Worm (Caenorhabditis elegans) whole organism, midembryonic: ENCODE measurements around the gene cyp-35B1.

Experiments used
- T22C8.4 ChIP-seq: fragments of 200-800 bp; sonication (Bioruptor generic); IDR thresholded peaks from 2 replicates; pipeline ENCODE4 v1.3.6; 2022; ENCODE audit warnings: missing genetic modification characterization, missing compliant biosample characterization
- cog-1 ChIP-seq: sonication (generic microtip); optimal IDR thresholded peaks from 2 replicates; lab custom pipeline; 2016; ENCODE audit warnings: missing genetic modification characterization, missing compliant biosample characterization
- flt-1 ChIP-seq: fragments of 200-800 bp; sonication (Bioruptor generic); IDR thresholded peaks from 2 replicates; pipeline ENCODE4 v1.3.6; 2022; ENCODE audit warnings: missing genetic modification characterization, missing compliant biosample characterization
- klf-2 ChIP-seq: fragments of 200-800 bp; sonication (Bioruptor generic); conservative IDR thresholded peaks from 2 replicates; pipeline ENCODE4 v1.3.6; 2022; ENCODE audit warnings: missing genetic modification reagents, missing genetic modification characterization, missing compliant biosample characterization
- med-1 ChIP-seq: sonication (generic microtip); optimal IDR thresholded peaks from 2 replicates; lab custom pipeline; 2017; ENCODE audit warnings: missing genetic modification characterization, mild to moderate bottlenecking, missing compliant biosample characterization, antibody characterized with exemption, missing genetic modification reagents; ENCODE audit not compliant: insufficient read depth
- ref-1 ChIP-seq: fragments of 200-800 bp; sonication (Bioruptor generic); conservative IDR thresholded peaks from 2 replicates; pipeline ENCODE4 v1.3.6; 2022; ENCODE audit warnings: missing genetic modification reagents, missing genetic modification characterization, missing compliant biosample characterization
- tab-1 ChIP-seq: fragments of 200-800 bp; sonication (Bioruptor generic); IDR thresholded peaks from 2 replicates; pipeline ENCODE4 v1.3.6; 2022; ENCODE audit warnings: missing genetic modification characterization, missing compliant biosample characterization
- ztf-23 ChIP-seq: fragments of 200-800 bp; sonication (Bioruptor generic); IDR thresholded peaks from 2 replicates; pipeline ENCODE4 v1.3.6; 2022; ENCODE audit warnings: missing genetic modification reagents, missing genetic modification characterization, missing compliant biosample characterization
- ztf-29 ChIP-seq: fragments of 200-800 bp; sonication (Bioruptor generic); IDR thresholded peaks from 2 replicates; pipeline ENCODE4 v1.3.6; 2022; ENCODE audit warnings: missing genetic modification reagents, missing genetic modification characterization, missing compliant biosample characterization

The cyp-35B1 gene

DNA sequence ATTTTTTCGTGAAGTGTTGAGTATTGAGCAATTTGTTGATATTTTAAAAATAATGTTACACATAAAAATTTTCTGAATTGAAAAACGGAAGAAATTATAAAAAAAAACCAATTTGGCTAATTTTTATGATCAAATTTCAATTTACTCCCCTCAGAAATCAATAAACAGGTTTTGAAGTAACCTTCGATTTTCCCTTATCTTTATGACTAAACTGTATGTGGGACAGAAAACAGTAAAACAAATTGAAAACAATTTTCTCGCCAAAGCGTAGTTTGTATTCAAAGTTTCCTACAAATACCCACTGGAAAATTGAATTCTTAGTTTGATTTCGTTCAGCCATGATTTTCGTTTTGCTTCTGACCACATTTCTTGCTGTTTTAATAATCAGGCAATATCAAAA is at the start of gene cyp-35B1:
cyp-35B1 (plus strand) TSS at position 244 of the 400 bp plus-strand sequence.
- TF ChIP-seq ref-1 (no peak), ztf-29 (GFP tag; lab: Robert Waterston, UW) (no peak), cog-1 (tag; lab: Kevin White, UChicago) (no peak), ztf-23 (no peak), klf-2 (GFP tag; lab: Robert Waterston, UW) (no peak), T22C8.4 (no peak), flt-1 (no peak), tab-1 (GFP tag; lab: Robert Waterston, UW) (no peak), med-1 (GFP tag; lab: Kevin White, UChicago) (no peak)

DNA sequence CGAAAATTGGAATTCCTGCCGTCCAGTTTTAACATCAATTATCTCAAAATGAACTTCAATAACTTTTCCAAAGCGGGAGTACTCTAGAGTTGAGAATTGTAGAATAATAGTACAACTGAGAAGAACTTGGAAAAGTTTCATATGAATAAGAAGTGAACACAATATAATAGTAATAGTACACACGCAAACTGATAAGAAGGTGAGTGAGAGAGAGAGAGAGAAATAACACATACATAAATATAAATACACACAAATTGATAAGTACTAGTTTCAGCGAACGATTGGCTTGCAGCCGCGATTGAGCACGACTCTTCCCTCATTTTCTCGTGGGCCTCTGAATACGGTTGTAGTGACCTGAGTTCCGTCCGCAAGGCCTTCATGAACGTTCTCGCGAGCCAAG is 49.7 kb upstream of the cyp-35B1 start, which contains the start of gene C17E7.13:
C17E7.13 (minus strand) TSS at position 176 of the 400 bp plus-strand sequence.
- no peak for TF ChIP-seq flt-1
- no peak for TF ChIP-seq ztf-23
- no peak for TF ChIP-seq klf-2 (GFP tag; lab: Robert Waterston, UW)

DNA sequence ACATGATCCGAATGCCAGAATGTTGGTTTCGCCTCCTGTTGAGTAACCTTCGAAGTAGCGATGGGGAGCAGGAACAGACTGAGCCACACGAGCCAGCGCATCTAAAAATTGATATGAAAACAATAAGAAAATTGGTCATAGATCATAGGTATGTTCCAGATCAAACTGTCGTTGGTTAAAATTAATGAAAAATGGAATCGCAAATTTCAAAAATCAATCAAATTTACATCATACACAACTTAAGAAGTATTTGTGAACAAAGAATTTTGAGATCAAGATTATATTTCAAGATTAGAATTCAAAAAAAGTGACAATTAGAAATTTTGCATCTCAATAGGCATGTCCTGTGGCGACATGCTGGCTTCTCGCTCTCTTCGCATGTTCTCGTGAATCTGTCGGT is 48.1 kb upstream of the cyp-35B1 start, which contains the start of gene C17E7.9:
C17E7.9 (minus strand) TSS at position 101 of the 400 bp plus-strand sequence.
- no peak for TF ChIP-seq flt-1
- TF ChIP-seq ref-1: no peak
- TF ChIP-seq klf-2 (GFP tag; lab: Robert Waterston, UW): no peak
- TF ChIP-seq T22C8.4: no peak
- TF ChIP-seq ztf-23: no peak
- no peak for TF ChIP-seq tab-1 (GFP tag; lab: Robert Waterston, UW)
- no peak for TF ChIP-seq ztf-29 (GFP tag; lab: Robert Waterston, UW)
- no peak for TF ChIP-seq med-1 (GFP tag; lab: Kevin White, UChicago)
- TF ChIP-seq cog-1 (tag; lab: Kevin White, UChicago): no peak

DNA sequence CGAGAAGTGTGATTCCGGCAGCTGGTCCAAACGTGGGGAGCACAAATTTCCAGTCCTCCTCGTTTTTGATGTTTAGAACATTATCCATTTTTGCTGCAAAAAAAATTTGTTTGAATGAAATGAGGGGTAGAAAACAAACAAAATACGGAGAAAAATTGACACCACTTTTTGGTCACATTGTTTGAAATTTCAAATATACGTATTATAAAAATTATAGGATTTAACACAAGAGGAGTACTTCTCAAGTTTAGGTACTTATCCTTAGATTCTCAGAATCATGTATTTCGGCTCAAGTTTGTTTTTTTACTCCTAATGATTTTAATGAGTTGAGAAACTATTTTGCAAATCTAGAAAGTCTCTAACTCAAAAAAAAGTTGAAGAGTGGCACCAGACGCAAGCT is 46.9 kb upstream of the cyp-35B1 start, which contains the start of gene C17E7.12:
C17E7.12 (minus strand) TSS at position 101 of the 400 bp plus-strand sequence.
- no peak for TF ChIP-seq klf-2 (GFP tag; lab: Robert Waterston, UW)
- no peak for TF ChIP-seq cog-1 (tag; lab: Kevin White, UChicago)
- no peak for TF ChIP-seq med-1 (GFP tag; lab: Kevin White, UChicago)
- no peak for TF ChIP-seq ztf-29 (GFP tag; lab: Robert Waterston, UW)
- no peak for TF ChIP-seq ref-1
- no peak for TF ChIP-seq T22C8.4
- no peak for TF ChIP-seq ztf-23
- no peak for TF ChIP-seq tab-1 (GFP tag; lab: Robert Waterston, UW)
- TF ChIP-seq flt-1: no peak

DNA sequence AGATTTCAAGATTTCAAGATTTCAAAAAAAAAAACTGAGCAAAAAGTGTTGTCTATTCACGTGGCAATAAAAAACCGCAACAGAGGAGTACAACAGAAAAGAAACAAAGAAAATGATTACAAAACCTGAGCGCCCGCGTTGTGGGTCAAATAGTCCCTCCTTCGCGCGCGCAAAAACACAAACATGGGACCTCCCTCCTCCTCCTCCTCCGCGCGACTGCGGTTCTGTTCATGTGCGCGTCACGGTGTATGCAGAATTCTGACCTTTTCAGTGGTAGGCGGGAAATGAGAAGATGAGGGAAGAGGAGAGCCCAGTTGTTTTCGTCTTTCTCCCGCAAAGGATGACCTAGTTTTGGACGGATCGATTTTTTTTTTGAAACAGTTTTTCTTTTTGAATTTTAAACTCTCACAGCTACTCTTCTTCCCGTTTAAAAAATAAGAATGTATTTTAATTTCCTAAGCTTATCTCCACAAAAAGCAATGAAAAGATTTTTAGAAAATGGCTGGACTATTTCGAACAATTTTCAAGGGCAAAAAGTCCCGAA is 46.4 kb upstream of the cyp-35B1 start, which contains the start of gene C17E7.4:
C17E7.4 (plus strand) TSS at position 494 of the 544 bp plus-strand sequence.
- TF ChIP-seq klf-2 (GFP tag; lab: Robert Waterston, UW): no peak
- no peak for TF ChIP-seq flt-1
- no peak for TF ChIP-seq ztf-23
- no peak for TF ChIP-seq ref-1
- TF ChIP-seq ztf-29 (GFP tag; lab: Robert Waterston, UW): no peak
- no peak for TF ChIP-seq tab-1 (GFP tag; lab: Robert Waterston, UW)
- TF ChIP-seq med-1 (GFP tag; lab: Kevin White, UChicago): no peak
- no peak for TF ChIP-seq cog-1 (tag; lab: Kevin White, UChicago)
- TF ChIP-seq T22C8.4: no peak

DNA sequence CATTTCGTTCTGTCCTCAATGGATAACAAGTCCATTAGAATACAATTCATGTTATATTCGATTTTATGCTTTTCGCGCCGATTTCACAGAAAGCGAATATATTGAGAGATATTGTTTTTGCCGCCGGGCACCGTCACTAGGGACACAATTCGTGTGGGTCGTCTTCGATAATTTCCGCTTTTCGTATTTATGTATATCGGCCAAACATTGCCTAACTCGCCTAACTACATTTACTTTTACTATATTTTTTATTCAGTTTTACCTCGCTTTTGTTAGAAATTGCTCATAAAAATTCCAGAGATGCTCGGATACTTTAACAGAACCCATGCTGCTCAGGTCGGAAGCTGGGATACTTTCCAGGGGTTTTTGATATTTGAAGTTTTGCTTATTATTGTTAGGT is 44.2 kb upstream of the cyp-35B1 start, which contains the start of gene sre-9:
sre-9 (plus strand) TSS at position 301 of the 400 bp plus-strand sequence.
- TF ChIP-seq klf-2 (GFP tag; lab: Robert Waterston, UW) (no peak), ztf-23 (no peak), cog-1 (tag; lab: Kevin White, UChicago) (no peak), T22C8.4 (no peak), tab-1 (GFP tag; lab: Robert Waterston, UW) (no peak), med-1 (GFP tag; lab: Kevin White, UChicago) (no peak), ref-1 (no peak)

DNA sequence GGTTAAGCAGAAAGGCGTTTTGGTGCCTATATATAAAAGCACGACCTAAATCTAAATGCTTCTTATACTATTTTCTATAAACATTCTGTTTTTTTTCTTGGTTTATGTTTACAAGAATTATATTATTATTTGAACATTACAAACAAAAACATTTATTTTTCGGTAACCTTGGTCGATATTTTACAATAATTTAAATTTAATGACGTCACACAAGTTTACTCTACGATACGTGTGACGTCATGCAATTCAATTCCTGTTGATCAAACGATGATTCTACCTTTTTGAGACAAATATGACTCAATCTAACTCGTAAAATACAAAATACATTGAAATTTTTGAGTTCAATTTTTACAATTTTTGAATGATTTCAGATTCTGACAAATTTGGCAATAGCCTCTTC is 42.8 kb upstream of the cyp-35B1 start:
- no peak for TF ChIP-seq flt-1
- TF ChIP-seq klf-2 (GFP tag; lab: Robert Waterston, UW): no peak
- no peak for TF ChIP-seq ztf-23
- TF ChIP-seq T22C8.4: no peak
- no peak for TF ChIP-seq med-1 (GFP tag; lab: Kevin White, UChicago)
- no peak for TF ChIP-seq cog-1 (tag; lab: Kevin White, UChicago)
- TF ChIP-seq tab-1 (GFP tag; lab: Robert Waterston, UW): no peak
- no peak for TF ChIP-seq ref-1
- TF ChIP-seq ztf-29 (GFP tag; lab: Robert Waterston, UW): no peak

DNA sequence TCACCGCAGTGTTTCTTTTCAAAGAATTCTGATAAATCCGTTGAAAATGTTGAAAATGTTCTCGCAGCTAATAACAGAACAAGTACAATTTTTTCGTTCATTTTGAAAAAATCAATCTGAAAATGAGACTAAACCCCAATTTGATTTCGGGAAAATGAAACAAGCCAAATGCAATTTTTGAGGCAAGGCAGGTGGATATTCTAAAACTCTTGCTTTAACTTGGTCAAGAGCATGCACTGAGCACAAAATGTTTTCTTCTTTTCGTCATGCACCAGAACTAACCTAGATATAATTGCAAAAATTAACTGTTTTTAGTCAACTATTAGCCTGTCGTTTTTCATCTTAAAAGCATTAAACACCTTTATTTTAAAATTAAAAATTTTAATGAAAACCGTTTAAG is 38.7 kb upstream of the cyp-35B1 start, which contains the start of gene irld-22:
irld-22 (minus strand) TSS at position 101 of the 400 bp plus-strand sequence.
- TF ChIP-seq klf-2 (GFP tag; lab: Robert Waterston, UW): no peak
- TF ChIP-seq T22C8.4: no peak
- no peak for TF ChIP-seq flt-1
- TF ChIP-seq ztf-29 (GFP tag; lab: Robert Waterston, UW): no peak
- no peak for TF ChIP-seq cog-1 (tag; lab: Kevin White, UChicago)
- TF ChIP-seq tab-1 (GFP tag; lab: Robert Waterston, UW): no peak
- TF ChIP-seq ztf-23: no peak
- TF ChIP-seq med-1 (GFP tag; lab: Kevin White, UChicago): no peak
- no peak for TF ChIP-seq ref-1

DNA sequence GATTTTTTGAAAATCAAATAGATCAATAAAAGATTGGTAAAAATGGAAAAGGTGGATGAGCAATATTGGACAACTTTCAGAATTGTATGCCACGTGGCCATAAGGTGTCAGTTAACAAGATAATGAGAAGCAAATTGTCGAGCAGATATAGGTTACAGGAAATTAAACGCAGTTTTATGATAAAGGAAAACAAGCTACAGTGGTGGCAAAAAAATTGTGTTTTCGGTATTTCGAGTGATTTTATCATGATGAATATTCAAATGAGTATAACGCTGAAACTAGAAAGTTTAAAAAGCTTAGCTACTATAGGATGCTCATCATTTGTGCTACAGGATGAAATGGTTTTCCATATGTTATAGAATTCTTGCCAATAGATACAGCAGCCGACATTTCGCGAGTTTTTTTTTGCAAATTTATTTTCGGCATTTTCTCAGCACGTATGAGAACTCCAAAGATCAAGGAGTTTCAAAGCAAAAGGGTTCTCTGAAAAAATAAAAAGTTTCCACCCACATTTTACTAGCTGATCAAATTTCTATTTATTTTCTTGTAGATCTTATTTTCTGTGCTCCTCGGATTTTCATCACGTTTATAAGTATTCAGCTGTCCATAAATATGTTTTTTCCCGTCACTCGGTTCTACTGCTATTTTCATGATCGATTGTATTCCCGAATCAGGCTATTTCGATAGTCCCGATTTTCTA is 36.2 kb upstream of the cyp-35B1 start, which contains the start of the genes str-229 and srh-190:
str-229 (minus strand) TSS at position 101 of the 700 bp plus-strand sequence.
srh-190 (plus strand) TSS at position 650 of the 700 bp plus-strand sequence.
- TF ChIP-seq flt-1 (no peak), klf-2 (GFP tag; lab: Robert Waterston, UW) (no peak), ztf-23 (no peak), med-1 (GFP tag; lab: Kevin White, UChicago) (no peak), ref-1 (no peak), ztf-29 (GFP tag; lab: Robert Waterston, UW) (no peak), T22C8.4 (no peak), cog-1 (tag; lab: Kevin White, UChicago) (no peak), tab-1 (GFP tag; lab: Robert Waterston, UW) (no peak)
